Worm (Caenorhabditis elegans): ENCODE measurements around the gene H39E23.2.

The H39E23.2 gene

ce11 chrV:14153615-14154014 lies 43.5 kb downstream of the H39E23.2 start:
- TF ChIP-seq attf-4 (tag; optimal IDR thresholded peaks at IDR 0.05) = no peak
- TF ChIP-seq egl-43 (GFP tag; IDR thresholded peaks at IDR 0.05) = no peak
- TF ChIP-seq nhr-10 (tag; optimal IDR thresholded peaks at IDR 0.05) = no peak
- peak; percentile 14 for TF ChIP-seq hlh-11 (tag; optimal IDR thresholded peaks at IDR 0.05)
- TF ChIP-seq nhr-11 (tag; optimal IDR thresholded peaks at IDR 0.05) = peak; percentile 19
- TF ChIP-seq ctbp-1 (GFP tag; IDR thresholded peaks at IDR 0.05) = no peak

- peak in 1 of 2 experiments; percentile 64 for TF ChIP-seq unc-62 (GFP tag; optimal IDR thresholded peaks at IDR 0.05 in 1 of 2)
- TF ChIP-seq unc-62 (tag; optimal IDR thresholded peaks at IDR 0.05) = no peak
- no peak for TF ChIP-seq skn-1 (tag; optimal IDR thresholded peaks at IDR 0.05)
Observed at ce11 chrV:14156468-14156867, 46.3 kb downstream of the H39E23.2 start, which contains the start of gene AH10.2. AH10.2 (plus strand) TSS chrV:14156768.

- no peak for TF ChIP-seq dmd-8 (GFP tag; IDR thresholded peaks at IDR 0.05)
- no peak for TF ChIP-seq zfp-2 (tag; optimal IDR thresholded peaks at IDR 0.05)
- TF ChIP-seq lin-15B (tag; optimal IDR thresholded peaks at IDR 0.05) = no peak
- no peak for TF ChIP-seq lin-39 (tag; optimal IDR thresholded peaks at IDR 0.05)
- peak; percentile 59 for TF ChIP-seq nhr-28 (tag; optimal IDR thresholded peaks at IDR 0.05)
- TF ChIP-seq daf-16 (GFP tag; optimal IDR thresholded peaks at IDR 0.05) = no peak
- peak; percentile 66 for TF ChIP-seq daf-16 (tag; optimal IDR thresholded peaks at IDR 0.05)
- peak; percentile 1 for TF ChIP-seq hlh-30 (tag; optimal IDR thresholded peaks at IDR 0.05; ENCODE audit: insufficient read depth)
- TF ChIP-seq F49E8.2 (tag; optimal IDR thresholded peaks at IDR 0.05; ENCODE audit: borderline replicate concordance) = no peak
- 0 out of 2 replicates have a peak, but pooled peaks have one; percentile 17 for TF ChIP-seq dmd-6 (GFP tag; IDR thresholded peaks at IDR 0.05)
- TF ChIP-seq ceh-28 (tag; optimal IDR thresholded peaks at IDR 0.05) = no peak
- TF ChIP-seq zip-11 (GFP tag; IDR thresholded peaks at IDR 0.05) = no peak
- TF ChIP-seq aly-2 (tag; optimal IDR thresholded peaks at IDR 0.05) = no peak
- TF ChIP-seq lsy-2 (tag; optimal IDR thresholded peaks at IDR 0.05) = no peak
- no peak for TF ChIP-seq snpc-4 (tag; optimal IDR thresholded peaks at IDR 0.05)
- no peak for TF ChIP-seq pha-4 (GFP tag; IDR thresholded peaks at IDR 0.05)
- TF ChIP-seq pha-4 (tag; optimal IDR thresholded peaks at IDR 0.05) = no peak
- no peak for TF ChIP-seq ztf-11 (tag; optimal IDR thresholded peaks at IDR 0.05)
- peak; percentile 10 for TF ChIP-seq nhr-77 (tag; optimal IDR thresholded peaks at IDR 0.05)
- TF ChIP-seq dve-1 (tag; optimal IDR thresholded peaks at IDR 0.05; ENCODE audit: insufficient read depth) = peak; percentile 12
- no peak for TF ChIP-seq Y105C5A.15 (GFP tag; IDR thresholded peaks at IDR 0.05)
- peak; percentile 48 for TF ChIP-seq pqm-1 (tag; optimal IDR thresholded peaks at IDR 0.05)
- TF ChIP-seq lin-29 (GFP tag; IDR thresholded peaks at IDR 0.05) = no peak
Observed at ce11 chrV:14160698-14161097, 50.6 kb downstream of the H39E23.2 start, which contains the start of gene cest-1.2. cest-1.2 (minus strand) TSS chrV:14160862.

All from whole organism, L4 larva.